Worm (Caenorhabditis elegans) whole organism, L4/young adult: Measurements from ENCODE around the gene idpc-2.

Experiments used
- W03F9.2 ChIP-seq: fragments of 150-350 bp; optimal IDR thresholded peaks from 2 replicates; lab custom pipeline; 2014; ENCODE audit warnings: missing biosample characterization, missing genetic modification characterization
- dao-5 ChIP-seq: sonication (generic microtip); optimal IDR thresholded peaks from 2 replicates; lab custom pipeline; 2016; ENCODE audit warnings: missing genotype, missing genetic modification characterization, moderate library complexity, missing compliant biosample characterization
- him-1 ChIP-seq: sonication (generic microtip); optimal IDR thresholded peaks from 2 replicates; lab custom pipeline; 2016; ENCODE audit warnings: missing genotype, missing genetic modification reagents, missing genetic modification characterization, missing compliant biosample characterization

Gene idpc-2

ce11 chrV:8621213-8621612, at the start of gene idpc-2:
TSS of gene idpc-2 (minus strand) at chrV:8621313.
- TF ChIP-seq W03F9.2 (no peak), dao-5 (tag; lab: Kevin White, UChicago) (no peak), him-1 (no peak)

- TF ChIP-seq W03F9.2 (no peak), him-1 (no peak), dao-5 (tag; lab: Kevin White, UChicago) (no peak)
Measured at ce11 chrV:8670759-8671158, 49.6 kb upstream of the idpc-2 start.

- TF ChIP-seq him-1, result no peak
- no peak for TF ChIP-seq W03F9.2
- no peak for TF ChIP-seq dao-5 (tag; lab: Kevin White, UChicago)
Measured at ce11 chrV:8668224-8668623, 47.1 kb upstream of the idpc-2 start.

ce11 chrV:8667230-8668021, 46.3 kb upstream of the idpc-2 start:
- no peak for TF ChIP-seq him-1
- TF ChIP-seq W03F9.2, result no peak
- TF ChIP-seq dao-5 (tag; lab: Kevin White, UChicago), result no peak

ce11 chrV:8665765-8666164, 44.7 kb upstream of the idpc-2 start, which contains the start of gene ZC190.4:
TSS of gene ZC190.4 (plus strand) at chrV:8666065.
- TF ChIP-seq dao-5 (tag; lab: Kevin White, UChicago) (no peak), W03F9.2 (no peak), him-1 (no peak)

ce11 chrV:8663023-8663422, 41.9 kb upstream of the idpc-2 start:
- TF ChIP-seq W03F9.2 (no peak), dao-5 (tag; lab: Kevin White, UChicago) (no peak), him-1 (no peak)

- TF ChIP-seq him-1 (no peak), W03F9.2 (no peak), dao-5 (tag; lab: Kevin White, UChicago) (no peak)
Measured at ce11 chrV:8662056-8663006, 41.2 kb upstream of the idpc-2 start.

ce11 chrV:8661241-8661954, 40.3 kb upstream of the idpc-2 start:
- TF ChIP-seq him-1 (no peak), dao-5 (tag; lab: Kevin White, UChicago) (no peak)

- no peak for TF ChIP-seq him-1
- no peak for TF ChIP-seq W03F9.2
- TF ChIP-seq dao-5 (tag; lab: Kevin White, UChicago), result no peak
Measured at ce11 chrV:8660475-8660874, 39.4 kb upstream of the idpc-2 start.

ce11 chrV:8658577-8659362, 37.7 kb upstream of the idpc-2 start:
- TF ChIP-seq W03F9.2 (no peak), dao-5 (tag; lab: Kevin White, UChicago) (no peak), him-1 (no peak)

- TF ChIP-seq W03F9.2 (no peak), him-1 (no peak), dao-5 (tag; lab: Kevin White, UChicago) (no peak)
Measured at ce11 chrV:8657911-8658310, 36.8 kb upstream of the idpc-2 start.

ce11 chrV:8654460-8655419, 33.6 kb upstream of the idpc-2 start:
- TF ChIP-seq him-1 (no peak), W03F9.2 (no peak), dao-5 (tag; lab: Kevin White, UChicago) (no peak)
